Fruit fly (Drosophila melanogaster): Measurements from ENCODE around the gene Spps.
A peak's percentile ranks its signal among the peaks of the same experiment; 100 is the strongest.

Spps gene

DNA sequence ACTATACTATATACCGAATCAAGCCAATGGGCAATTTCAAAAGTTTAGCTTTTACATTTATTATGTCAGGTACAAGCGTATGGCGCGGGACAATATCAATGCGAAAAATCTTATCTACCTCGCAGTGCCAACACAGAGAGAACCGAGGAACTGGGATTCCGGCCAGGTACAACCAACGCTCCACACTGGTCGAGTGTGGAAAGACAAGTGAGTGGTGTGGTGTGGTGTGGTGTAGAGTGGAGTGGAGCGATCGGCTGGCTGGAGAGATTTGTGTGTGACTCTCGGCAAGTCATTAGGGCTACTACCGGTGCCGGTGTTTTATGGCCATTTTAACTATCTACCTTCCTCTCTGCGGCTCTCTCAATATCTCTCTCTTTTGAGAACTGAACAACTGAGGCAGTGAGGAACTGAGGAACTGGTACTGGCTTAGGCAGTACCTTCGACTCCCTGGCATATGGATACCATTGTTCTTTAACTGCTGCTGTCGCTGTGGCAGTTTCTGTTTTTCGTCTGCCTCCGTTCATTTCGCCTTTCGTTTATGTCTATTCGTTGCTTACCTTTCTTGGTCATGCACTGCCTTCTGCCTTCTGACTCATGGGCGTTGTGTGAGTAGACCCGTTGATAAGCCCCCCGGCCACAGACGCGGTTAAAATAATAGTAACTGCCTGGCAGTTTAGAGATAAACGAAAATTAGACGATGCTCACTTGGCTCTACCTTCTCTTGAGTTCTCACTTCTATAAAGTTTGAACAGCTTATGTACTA lies 32.7 kb upstream of the Spps start (continued):
- no peak for TF ChIP-seq Myc (optimal IDR thresholded peaks at IDR 0.05)
- TF ChIP-seq Dif (GFP tag; optimal IDR thresholded peaks at IDR 0.05; ENCODE audit: partially characterized antibody), result peak; percentile 96
- TF ChIP-seq Mio (GFP tag; optimal IDR thresholded peaks at IDR 0.05), result peak; percentile 81
- TF ChIP-seq tai (GFP tag; optimal IDR thresholded peaks at IDR 0.05), result no peak
- peak; percentile 64 for TF ChIP-seq Jra (GFP tag; optimal IDR thresholded peaks at IDR 0.05)
- no peak for TF ChIP-seq usp (GFP tag; optimal IDR thresholded peaks at IDR 0.05)
- TF ChIP-seq Vsx2 (GFP tag; optimal IDR thresholded peaks at IDR 0.05; ENCODE audit: partially characterized antibody), result peak; percentile 52

DNA sequence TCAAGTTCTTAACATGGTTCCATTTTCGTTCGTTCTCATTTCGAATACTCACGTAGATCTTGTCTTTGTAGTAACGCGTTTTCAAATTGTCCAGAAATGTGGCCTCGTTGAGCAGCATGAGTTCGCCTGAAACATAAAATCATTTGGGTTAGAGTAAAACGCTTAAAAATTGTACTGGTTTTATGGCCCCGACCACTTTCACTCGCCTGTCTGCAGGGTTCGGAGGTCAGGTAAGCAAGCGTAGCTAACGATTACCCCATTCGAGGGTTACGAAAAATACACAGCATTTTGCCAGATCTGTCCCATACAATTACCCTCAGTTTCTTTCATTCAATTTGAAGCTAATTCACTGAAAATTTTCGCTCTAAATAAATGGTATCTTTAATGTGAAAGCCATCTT lies 31.6 kb upstream of the Spps start:
- TF ChIP-seq br (GFP tag; optimal IDR thresholded peaks at IDR 0.05), result no peak
- TF ChIP-seq Hr78 (GFP tag; optimal IDR thresholded peaks at IDR 0.05), result no peak
- TF ChIP-seq sv (GFP tag; optimal IDR thresholded peaks at IDR 0.05), result no peak
- no peak for TF ChIP-seq jim (GFP tag; optimal IDR thresholded peaks at IDR 0.05)
- no peak for TF ChIP-seq Abd-B (GFP tag; optimal IDR thresholded peaks at IDR 0.05)
- no peak for TF ChIP-seq dl (GFP tag; optimal IDR thresholded peaks at IDR 0.05; ENCODE audit: insufficient read depth in 1 of 2, partially characterized antibody in 2 of 2)
- no peak for TF ChIP-seq woc (GFP tag; optimal IDR thresholded peaks at IDR 0.05)
- TF ChIP-seq Dif (GFP tag; optimal IDR thresholded peaks at IDR 0.05; ENCODE audit: partially characterized antibody), result no peak
- no peak for TF ChIP-seq Sp1 (GFP tag; optimal IDR thresholded peaks at IDR 0.05)
- TF ChIP-seq Hr83 (GFP tag; optimal IDR thresholded peaks at IDR 0.05; ENCODE audit: poor library complexity, severe bottlenecking), result no peak
- no peak for TF ChIP-seq CG32264 (GFP tag; optimal IDR thresholded peaks at IDR 0.05)
- no peak for TF ChIP-seq fru (GFP tag; optimal IDR thresholded peaks at IDR 0.05)

dm6 chr3R:24252494-24252893 lies 25.8 kb upstream of the Spps start, which contains the start of gene beta-PheRS:
beta-PheRS (minus strand) TSS chr3R:24252679.
- TF ChIP-seq h (GFP tag; optimal IDR thresholded peaks at IDR 0.05) (no peak), HLH106 (tag; optimal IDR thresholded peaks at IDR 0.05) (no peak), lola (GFP tag; optimal IDR thresholded peaks at IDR 0.05) (no peak), CrebA (GFP tag; optimal IDR thresholded peaks at IDR 0.05; ENCODE audit: borderline replicate concordance) (no peak), fru (GFP tag; optimal IDR thresholded peaks at IDR 0.05) (no peak), N (GFP tag; optimal IDR thresholded peaks at IDR 0.05) (peak; percentile 82), Sp1 (GFP tag; optimal IDR thresholded peaks at IDR 0.05) (no peak), dmrt93B (GFP tag; optimal IDR thresholded peaks at IDR 0.05) (no peak), jim (GFP tag; optimal IDR thresholded peaks at IDR 0.05) (no peak), foxo (GFP tag; optimal IDR thresholded peaks at IDR 0.05) (no peak), Rel (GFP tag; optimal IDR thresholded peaks at IDR 0.05) (no peak), Rel (tag; optimal IDR thresholded peaks at IDR 0.05) (no peak), Mio (GFP tag; optimal IDR thresholded peaks at IDR 0.05) (no peak), Jra (GFP tag; optimal IDR thresholded peaks at IDR 0.05) (no peak), Hnf4 (GFP tag; optimal IDR thresholded peaks at IDR 0.05) (no peak), dsf (GFP tag; optimal IDR thresholded peaks at IDR 0.05; ENCODE audit: borderline replicate concordance) (no peak), Hr83 (GFP tag; optimal IDR thresholded peaks at IDR 0.05; ENCODE audit: poor library complexity, severe bottlenecking) (peak; percentile 60), ey (GFP tag; optimal IDR thresholded peaks at IDR 0.05) (peak; percentile 23), sage (GFP tag; optimal IDR thresholded peaks at IDR 0.05) (no peak), OdsH (GFP tag; optimal IDR thresholded peaks at IDR 0.05) (no peak), br (GFP tag; optimal IDR thresholded peaks at IDR 0.05) (no peak), psq (GFP tag; optimal IDR thresholded peaks at IDR 0.05) (peak; percentile 24), Vsx2 (GFP tag; optimal IDR thresholded peaks at IDR 0.05; ENCODE audit: partially characterized antibody) (no peak), usp (GFP tag; optimal IDR thresholded peaks at IDR 0.05) (no peak), rgr (GFP tag; optimal IDR thresholded peaks at IDR 0.05) (no peak), Dif (GFP tag; optimal IDR thresholded peaks at IDR 0.05; ENCODE audit: partially characterized antibody) (no peak), pan (optimal IDR thresholded peaks at IDR 0.05) (no peak), Myc (optimal IDR thresholded peaks at IDR 0.05) (no peak), Hr78 (GFP tag; optimal IDR thresholded peaks at IDR 0.05) (no peak), CG9705 (GFP tag; optimal IDR thresholded peaks at IDR 0.05) (peak; percentile 10), Abd-B (GFP tag; optimal IDR thresholded peaks at IDR 0.05) (no peak), Dfd (GFP tag; optimal IDR thresholded peaks at IDR 0.05) (no peak), sv (GFP tag; optimal IDR thresholded peaks at IDR 0.05) (peak; percentile 7), brk (GFP tag; optimal IDR thresholded peaks at IDR 0.05) (no peak), tai (GFP tag; optimal IDR thresholded peaks at IDR 0.05) (no peak), woc (GFP tag; optimal IDR thresholded peaks at IDR 0.05) (no peak), CG32264 (GFP tag; optimal IDR thresholded peaks at IDR 0.05) (no peak), GATAd (GFP tag; optimal IDR thresholded peaks at IDR 0.05) (no peak), dl (GFP tag; optimal IDR thresholded peaks at IDR 0.05; ENCODE audit: insufficient read depth in 1 of 2, partially characterized antibody in 2 of 2) (no peak)

Measured in whole organism, wandering third instar larva.